Worm (Caenorhabditis elegans): ENCODE data around the gene F23H12.5.

DNA sequence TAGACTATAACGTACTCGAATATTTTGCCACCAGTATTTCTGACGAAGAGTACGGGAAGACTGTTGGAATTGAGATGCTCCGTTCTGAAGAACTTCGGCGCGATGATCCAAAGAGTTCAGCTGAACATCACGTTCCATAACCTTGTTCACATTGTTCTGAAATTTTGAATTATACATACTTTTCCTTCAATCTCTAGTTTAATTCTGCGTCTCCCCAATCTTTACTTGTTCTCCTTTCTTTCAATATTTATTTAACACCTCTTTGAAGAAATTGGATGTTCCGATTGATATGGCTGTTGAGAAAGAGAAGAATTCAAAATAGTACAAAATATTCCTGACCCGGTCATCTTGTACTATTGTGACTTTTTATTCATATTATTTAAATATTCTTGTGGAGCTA, 13.6 kb upstream of the F23H12.5 start, which contains the start of gene F23H12.3:
- no peak for TF ChIP-seq nhr-237 (tag; optimal IDR thresholded peaks at IDR 0.05)
- TF ChIP-seq jun-1 (tag; optimal IDR thresholded peaks at IDR 0.05), result no peak
- no peak for TF ChIP-seq skn-1 (tag; optimal IDR thresholded peaks at IDR 0.05)
